Fruit fly (Drosophila melanogaster) whole organism, pupa: Measurements from ENCODE around the gene Qsox3.

Experiments used
- CG10348 ChIP-seq: fragments of 200-800 bp; sonication (Bioruptor generic); IDR thresholded peaks from 2 replicates; pipeline ENCODE4 v1.3.6; 2022; ENCODE audit warnings: missing biosample characterization, missing genetic modification characterization
- CG12605 ChIP-seq: fragments of 200-800 bp; sonication (Bioruptor generic); IDR thresholded peaks from 2 replicates; pipeline ENCODE4 v1.3.6; 2022; ENCODE audit warnings: missing biosample characterization, missing genetic modification characterization
- CG13204 ChIP-seq: fragments of 200-800 bp; sonication (Bioruptor generic); optimal IDR thresholded peaks from 2 replicates; lab custom pipeline; 2018; ENCODE audit warnings: missing biosample characterization, mild to moderate bottlenecking, missing genetic modification characterization, moderate library complexity
- CG15710 ChIP-seq: fragments of 200-800 bp; sonication (Bioruptor generic); optimal IDR thresholded peaks from 2 replicates; lab custom pipeline; 2018; ENCODE audit warnings: missing biosample characterization, mild to moderate bottlenecking, missing genetic modification characterization, moderate library complexity
- CG17806 ChIP-seq: fragments of 200-800 bp; sonication (Bioruptor generic); optimal IDR thresholded peaks from 2 replicates; lab custom pipeline; 2018; ENCODE audit warnings: missing biosample characterization, mild to moderate bottlenecking, missing genetic modification characterization, moderate library complexity
- CG34367 ChIP-seq: fragments of 200-800 bp; sonication (Bioruptor generic); optimal IDR thresholded peaks from 2 replicates; lab custom pipeline; 2018; ENCODE audit warnings: missing biosample characterization, mild to moderate bottlenecking, missing genetic modification characterization
- CG4496 ChIP-seq: fragments of 200-800 bp; sonication (Bioruptor generic); IDR thresholded peaks from 3 replicates; pipeline ENCODE4 v1.3.6; 2022; ENCODE audit warnings: missing biosample characterization, missing genetic modification characterization
- CG8159 ChIP-seq: fragments of 200-800 bp; sonication (Bioruptor generic); optimal IDR thresholded peaks from 3 replicates; lab custom pipeline; 2018; ENCODE audit warnings: missing biosample characterization, mild to moderate bottlenecking, missing genetic modification characterization, moderate library complexity
- CG8301 ChIP-seq: fragments of 200-800 bp; sonication (Bioruptor generic); optimal IDR thresholded peaks from 2 replicates; lab custom pipeline; 2018; ENCODE audit warnings: missing biosample characterization, mild to moderate bottlenecking, missing genetic modification characterization
- Ets98B ChIP-seq: fragments of 200-800 bp; sonication (Bioruptor generic); IDR thresholded peaks from 2 replicates; pipeline ENCODE4 v1.3.6; 2022; ENCODE audit warnings: missing biosample characterization, missing genetic modification characterization
- Pif1A ChIP-seq: fragments of 200-800 bp; sonication (Bioruptor generic); optimal IDR thresholded peaks from 3 replicates; lab custom pipeline; 2016; ENCODE audit warnings: missing biosample characterization, missing genetic modification characterization
- rn ChIP-seq: fragments of 200-800 bp; sonication (Bioruptor generic); IDR thresholded peaks from 2 replicates; pipeline ENCODE4 v1.3.6; 2022; ENCODE audit warnings: missing biosample characterization, missing genetic modification characterization

- TF ChIP-seq CG12605, result no peak
- TF ChIP-seq CG8301 (tag; lab: Kevin White, UChicago), result no peak
- TF ChIP-seq CG34367 (tag; lab: Kevin White, UChicago), result no peak
- TF ChIP-seq rn (GFP tag; lab: Robert Waterston, UW), result no peak
- TF ChIP-seq Pif1A, result no peak
- TF ChIP-seq Ets98B, result no peak
- no peak for TF ChIP-seq CG4496 (GFP tag; lab: Robert Waterston, UW)
- TF ChIP-seq CG8159 (tag; lab: Kevin White, UChicago), result no peak
- TF ChIP-seq CG15710 (tag; lab: Kevin White, UChicago), result no peak
- no peak for TF ChIP-seq CG17806
- TF ChIP-seq CG10348 (GFP tag; lab: Robert Waterston, UW), result no peak
- no peak for TF ChIP-seq CG13204
These were observed 26.2 kb upstream of the Qsox3 start, which contains the start of gene CG17819 for dm6 chr3R:21885450-21885849.
